Worm (Caenorhabditis elegans) whole organism, L1 larva: ENCODE data around the gene sre-49.

ENCODE experiments used
- jun-1 ChIP-seq: fragments of 150-350 bp; optimal IDR thresholded peaks from 2 replicates; lab custom pipeline; 2014; ENCODE audit warnings: missing biosample characterization, missing genetic modification reagents, missing genetic modification characterization
- lsy-2 ChIP-seq, 2 experiments: fragments of 150-350 bp; optimal IDR thresholded peaks; 2 replicates each; lab custom pipeline; 2014; ENCODE audit warnings: missing biosample characterization in 2 of 2, missing genetic modification characterization in 2 of 2
- nhr-11 ChIP-seq: fragments of 150-350 bp; optimal IDR thresholded peaks from 2 replicates; lab custom pipeline; 2014; ENCODE audit warnings: missing biosample characterization, missing genetic modification characterization
- unc-130 ChIP-seq: fragments of 150-350 bp; optimal IDR thresholded peaks from 2 replicates; lab custom pipeline; 2017; ENCODE audit warnings: missing biosample characterization, missing genetic modification characterization, inconsistent platforms

ce11 chrII:12274944-12275343, 43.7 kb upstream of the sre-49 start, which contains the start of gene Y57A10A.27:
- TF ChIP-seq jun-1 (tag; lab: Kevin White, UChicago) (no peak), unc-130 (tag; lab: Kevin White, UChicago) (no peak), lsy-2 (tag; optimal IDR thresholded peaks at IDR 0.05; lab: Kevin White, UChicago) (no peak), nhr-11 (tag; lab: Kevin White, UChicago) (no peak)
